Worm (Caenorhabditis elegans): Measurements from ENCODE around the gene H12D21.6.

H12D21.6 gene

ce11 chrV:14848510-14849206, 49.0 kb downstream of the H12D21.6 start (continued):
- TF ChIP-seq xbp-1 (tag; optimal IDR thresholded peaks at IDR 0.05) (peak; percentile 71), aha-1 (tag; optimal IDR thresholded peaks at IDR 0.05) (no peak), rnt-1 (tag; optimal IDR thresholded peaks at IDR 0.05) (peak; percentile 91), aly-2 (tag; optimal IDR thresholded peaks at IDR 0.05) (no peak), ztf-11 (tag; optimal IDR thresholded peaks at IDR 0.05) (no peak), skn-1 (tag; optimal IDR thresholded peaks at IDR 0.05) (peak; percentile 27), hlh-17 (GFP tag; optimal IDR thresholded peaks at IDR 0.05; ENCODE audit: borderline replicate concordance) (no peak), nhr-76 (tag; optimal IDR thresholded peaks at IDR 0.05) (no peak), ets-5 (GFP tag; IDR thresholded peaks at IDR 0.05) (no peak), elt-2 (tag; optimal IDR thresholded peaks at IDR 0.05) (peak; percentile 51), snu-23 (GFP tag; optimal IDR thresholded peaks at IDR 0.05) (peak; percentile 83), mdl-1 (tag; optimal IDR thresholded peaks at IDR 0.05) (peak in 1 of 2 experiments; percentile 97), ceh-90 (tag; optimal IDR thresholded peaks at IDR 0.05) (no peak), grh-1 (GFP tag; IDR thresholded peaks at IDR 0.05) (peak; percentile 42; the same call in 1 of the 2 replicates), pax-3 (tag; optimal IDR thresholded peaks at IDR 0.05) (peak; percentile 14), ceh-63 (GFP tag; optimal IDR thresholded peaks at IDR 0.05) (no peak), snpc-4 (tag; optimal IDR thresholded peaks at IDR 0.05) (peak; percentile 8), sup-37 (GFP tag; optimal IDR thresholded peaks at IDR 0.05) (no peak), fkh-10 (GFP tag; optimal IDR thresholded peaks at IDR 0.05) (no peak), nhr-71 (tag; optimal IDR thresholded peaks at IDR 0.05) (peak; percentile 91), mep-1 (tag; optimal IDR thresholded peaks at IDR 0.05) (peak; percentile 81), nhr-85 (tag) (peak; percentile 97), fkh-8 (tag; optimal IDR thresholded peaks at IDR 0.05) (no peak), zag-1 (tag; optimal IDR thresholded peaks at IDR 0.05) (no peak), nhr-77 (tag; optimal IDR thresholded peaks at IDR 0.05) (no peak), elt-3 (tag; optimal IDR thresholded peaks at IDR 0.05) (peak in 2 of 6 experiments; percentile 44 to 63), hpl-2 (GFP tag; optimal IDR thresholded peaks at IDR 0.05) (no peak), irx-1 (tag; optimal IDR thresholded peaks at IDR 0.05) (peak; percentile 51), isw-1 (GFP tag; IDR thresholded peaks at IDR 0.05) (no peak), lin-14 (GFP tag; optimal IDR thresholded peaks at IDR 0.05) (peak; percentile 94), tbx-2 (tag; optimal IDR thresholded peaks at IDR 0.05) (peak; percentile 61), C34B4.2 (tag; optimal IDR thresholded peaks at IDR 0.05) (no peak), ces-1 (GFP tag; optimal IDR thresholded peaks at IDR 0.05) (no peak), mab-9 (GFP tag; IDR thresholded peaks at IDR 0.05) (no peak), egl-13 (tag; optimal IDR thresholded peaks at IDR 0.05) (no peak), fos-1 (tag; optimal IDR thresholded peaks at IDR 0.05) (no peak), C16A3.4 (tag; optimal IDR thresholded peaks at IDR 0.05) (peak; percentile 26), sox-4 (tag; optimal IDR thresholded peaks at IDR 0.05) (no peak), unc-62 (GFP tag; optimal IDR thresholded peaks at IDR 0.05) (no peak), Y116A8C.19 (tag; optimal IDR thresholded peaks at IDR 0.05; ENCODE audit: borderline replicate concordance) (no peak), ztf-4 (tag; optimal IDR thresholded peaks at IDR 0.05) (peak; percentile 38), lin-39 (tag; optimal IDR thresholded peaks at IDR 0.05) (peak; percentile 57), nhr-237 (tag; optimal IDR thresholded peaks at IDR 0.05) (no peak), lir-3 (tag; optimal IDR thresholded peaks at IDR 0.05; ENCODE audit: poor library complexity) (peak; percentile 37), vab-15 (tag; optimal IDR thresholded peaks at IDR 0.05) (peak; percentile 75), lin-35 (GFP tag; optimal IDR thresholded peaks at IDR 0.05) (peak; percentile 24 to 81), zip-4 (GFP tag; optimal IDR thresholded peaks at IDR 0.05) (no peak), mef-2 (tag; optimal IDR thresholded peaks at IDR 0.05) (no peak)

All from whole organism, L1 larva.